Fruit fly (Drosophila melanogaster) Kc167 (cell line): ENCODE measurements around the gene CG7322.

ENCODE experiments used
- Myc ChIP-seq: fragments of >200 bp; optimal IDR thresholded peaks from 2 replicates; lab custom pipeline; 2017; ENCODE audit warnings: missing external identifiers
- Sin3A ChIP-seq: fragments of >200 bp; optimal IDR thresholded peaks from 2 replicates; lab custom pipeline; 2018; ENCODE audit warnings: missing external identifiers
- h ChIP-seq: fragments of >200 bp; optimal IDR thresholded peaks from 3 replicates; lab custom pipeline; 2018; ENCODE audit warnings: missing external identifiers
- insv ChIP-seq: fragments of >200 bp; optimal IDR thresholded peaks from 3 replicates; lab custom pipeline; 2018; ENCODE audit warnings: missing external identifiers
- psq ChIP-seq: fragments of >200 bp; optimal IDR thresholded peaks from 2 replicates; lab custom pipeline; 2017; ENCODE audit warnings: missing external identifiers
- ttk ChIP-seq: sonication (Bioruptor generic); optimal IDR thresholded peaks from 2 replicates; lab custom pipeline; 2017; ENCODE audit warnings: missing external identifiers

DNA sequence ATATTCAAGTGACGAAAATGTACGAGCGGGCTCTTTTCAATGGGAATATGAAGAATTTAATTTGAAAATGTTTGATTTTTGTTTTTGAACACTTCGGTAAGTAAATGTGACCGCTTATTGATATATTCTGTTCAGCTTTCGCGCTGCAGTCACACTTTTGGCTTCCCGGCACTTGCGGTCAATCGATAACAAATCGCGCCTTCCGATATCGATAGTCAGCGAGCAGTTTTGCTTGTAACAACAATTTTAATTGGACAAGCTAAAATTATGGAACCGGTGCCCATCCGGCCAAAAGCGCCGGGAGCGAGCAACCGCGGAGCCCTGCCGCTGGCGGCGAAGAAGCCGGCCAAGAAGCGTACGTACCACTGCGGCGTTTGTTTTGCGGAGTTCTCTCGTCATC is 27.2 kb downstream of the CG7322 start, which contains the start of gene CG7101:
- TF ChIP-seq ttk (lab: Kevin White, UChicago) (no peak), Myc (no peak), Sin3A (lab: Kevin White, UChicago) (no peak), h (lab: Kevin White, UChicago) (no peak), psq (lab: Kevin White, UChicago) (no peak), insv (no peak)
